Fruit fly (Drosophila melanogaster) ovary, adult (tissue): ENCODE data around the gene PolA2.

Experiments used
- CG17801 ChIP-seq: fragments of 200-800 bp; optimal IDR thresholded peaks from 2 replicates; lab custom pipeline; 2019; ENCODE audit warnings: missing biosample characterization, mild to moderate bottlenecking, missing genetic modification characterization, moderate library complexity; ENCODE audit not compliant: partially characterized antibody

The PolA2 gene

dm6 chr3R:27212979-27213580 lies 25.9 kb upstream of the PolA2 start:
- no peak for TF ChIP-seq CG17801 (GFP tag; lab: Kevin White, UChicago)

- TF ChIP-seq CG17801 (GFP tag; lab: Kevin White, UChicago), result no peak
Measured at dm6 chr3R:27214949-27215348, 24.0 kb upstream of the PolA2 start.

dm6 chr3R:27217465-27218059 lies 21.4 kb upstream of the PolA2 start:
- TF ChIP-seq CG17801 (GFP tag; lab: Kevin White, UChicago), result no peak

dm6 chr3R:27218288-27218687 lies 20.7 kb upstream of the PolA2 start:
- TF ChIP-seq CG17801 (GFP tag; lab: Kevin White, UChicago), result no peak

dm6 chr3R:27218814-27219213 lies 20.1 kb upstream of the PolA2 start:
- TF ChIP-seq CG17801 (GFP tag; lab: Kevin White, UChicago), result no peak

- no peak for TF ChIP-seq CG17801 (GFP tag; lab: Kevin White, UChicago)
Measured at dm6 chr3R:27220829-27221463, 18.0 kb upstream of the PolA2 start.

dm6 chr3R:27222013-27222673 lies 16.8 kb upstream of the PolA2 start:
- TF ChIP-seq CG17801 (GFP tag; lab: Kevin White, UChicago), result no peak

dm6 chr3R:27223012-27223411 lies 16.0 kb upstream of the PolA2 start:
- TF ChIP-seq CG17801 (GFP tag; lab: Kevin White, UChicago), result no peak

- TF ChIP-seq CG17801 (GFP tag; lab: Kevin White, UChicago), result no peak
Measured at dm6 chr3R:27224727-27225126, 14.2 kb upstream of the PolA2 start.

- no peak for TF ChIP-seq CG17801 (GFP tag; lab: Kevin White, UChicago)
Measured at dm6 chr3R:27225490-27225889, 13.5 kb upstream of the PolA2 start.

- TF ChIP-seq CG17801 (GFP tag; lab: Kevin White, UChicago), result no peak
Measured at dm6 chr3R:27226080-27226648, 12.8 kb upstream of the PolA2 start.

dm6 chr3R:27228342-27228741 lies 10.6 kb upstream of the PolA2 start, which contains the start of gene CG42813:
Gene CG42813, minus strand, starts transcription at chr3R:27228561.
- TF ChIP-seq CG17801 (GFP tag; lab: Kevin White, UChicago), result no peak

dm6 chr3R:27229368-27229767 lies 9.6 kb upstream of the PolA2 start, which contains the start of gene CG42814:
Gene CG42814, minus strand, starts transcription at chr3R:27229468.
- no peak for TF ChIP-seq CG17801 (GFP tag; lab: Kevin White, UChicago)

dm6 chr3R:27233398-27233797 lies 5.6 kb upstream of the PolA2 start, which contains the start of gene CG31068:
Gene CG31068, plus strand, starts transcription at chr3R:27233698.
- no peak for TF ChIP-seq CG17801 (GFP tag; lab: Kevin White, UChicago)

dm6 chr3R:27237980-27238379 lies 983 bp upstream of the PolA2 start:
- TF ChIP-seq CG17801 (GFP tag; lab: Kevin White, UChicago), result no peak
